Worm (Caenorhabditis elegans): ENCODE data around the gene Y17G9B.11.

The Y17G9B.11 gene

ce11 chrIV:4745422-4745821 is 11.0 kb upstream of the Y17G9B.11 start, which contains the start of gene timm-17B.1 (continued):
- TF ChIP-seq C34B4.2 (tag; optimal IDR thresholded peaks at IDR 0.05) (no peak), nhr-85 (tag) (peak; percentile 79), isw-1 (GFP tag; IDR thresholded peaks at IDR 0.05) (peak; percentile 75), fkh-10 (GFP tag; optimal IDR thresholded peaks at IDR 0.05) (no peak), snu-23 (GFP tag; optimal IDR thresholded peaks at IDR 0.05) (peak; percentile 83), lin-14 (GFP tag; optimal IDR thresholded peaks at IDR 0.05) (no peak), mdl-1 (tag; optimal IDR thresholded peaks at IDR 0.05) (peak in 1 of 2 experiments; percentile 56), snpc-4 (tag; optimal IDR thresholded peaks at IDR 0.05) (peak; percentile 67), sox-4 (tag; optimal IDR thresholded peaks at IDR 0.05) (peak; percentile 44), lin-15B (tag; optimal IDR thresholded peaks at IDR 0.05) (peak; percentile 50), nhr-237 (tag; optimal IDR thresholded peaks at IDR 0.05) (no peak), unc-62 (GFP tag; optimal IDR thresholded peaks at IDR 0.05) (no peak), hlh-4 (tag; optimal IDR thresholded peaks at IDR 0.05) (no peak), elt-3 (tag; optimal IDR thresholded peaks at IDR 0.05) (peak in 2 of 6 experiments; percentile 25 to 45), pax-3 (tag; optimal IDR thresholded peaks at IDR 0.05) (no peak), C16A3.4 (tag; optimal IDR thresholded peaks at IDR 0.05) (peak; percentile 79), C04F5.9 (tag; optimal IDR thresholded peaks at IDR 0.05) (peak; percentile 5), fkh-8 (tag; optimal IDR thresholded peaks at IDR 0.05) (peak; percentile 11), nhr-90 (tag; optimal IDR thresholded peaks at IDR 0.05; ENCODE audit: poor library complexity) (peak; percentile 76), efl-1 (optimal IDR thresholded peaks at IDR 0.05) (peak; percentile 71 to 79), efl-1 (GFP tag; optimal IDR thresholded peaks at IDR 0.05 in 1 of 2) (peak; percentile 76 to 97), ceh-90 (tag; optimal IDR thresholded peaks at IDR 0.05) (peak; percentile 34), blmp-1 (tag; optimal IDR thresholded peaks at IDR 0.05) (no peak), Y116A8C.19 (tag; optimal IDR thresholded peaks at IDR 0.05; ENCODE audit: borderline replicate concordance) (no peak), irx-1 (tag; optimal IDR thresholded peaks at IDR 0.05) (peak; percentile 69), lin-13 (GFP tag; optimal IDR thresholded peaks at IDR 0.05) (no peak), mef-2 (tag; optimal IDR thresholded peaks at IDR 0.05) (no peak), nhr-19 (GFP tag; conservative IDR thresholded peaks at IDR 0.05) (peak; percentile 82), alr-1 (tag; optimal IDR thresholded peaks at IDR 0.05; ENCODE audit: borderline replicate concordance) (no peak), hlh-17 (GFP tag; optimal IDR thresholded peaks at IDR 0.05; ENCODE audit: borderline replicate concordance) (no peak), ceh-8 (GFP tag; optimal IDR thresholded peaks at IDR 0.05) (no peak), unc-130 (tag; optimal IDR thresholded peaks at IDR 0.05) (no peak), lir-3 (tag; optimal IDR thresholded peaks at IDR 0.05; ENCODE audit: poor library complexity) (peak; percentile 45), aha-1 (tag; optimal IDR thresholded peaks at IDR 0.05) (no peak), sup-37 (GFP tag; optimal IDR thresholded peaks at IDR 0.05) (no peak), pag-3 (tag; optimal IDR thresholded peaks at IDR 0.05; ENCODE audit: borderline replicate concordance, insufficient read depth) (no peak), egl-27 (tag; optimal IDR thresholded peaks at IDR 0.05) (no peak), ets-5 (GFP tag; IDR thresholded peaks at IDR 0.05) (no peak), ztf-4 (tag; optimal IDR thresholded peaks at IDR 0.05) (peak; percentile 35), ama-1 (optimal IDR thresholded peaks at IDR 0.05) (no peak), dsc-1 (tag; optimal IDR thresholded peaks at IDR 0.05) (peak; percentile 72), ceh-88 (GFP tag; IDR thresholded peaks at IDR 0.05) (no peak), F16B12.6 (tag; optimal IDR thresholded peaks at IDR 0.05) (peak; percentile 55), ces-1 (GFP tag; optimal IDR thresholded peaks at IDR 0.05) (no peak)

- TF ChIP-seq lsy-2 (tag; optimal IDR thresholded peaks at IDR 0.05) (peak; percentile 43 to 51), rnt-1 (tag; optimal IDR thresholded peaks at IDR 0.05) (peak; percentile 63), nhr-85 (tag) (peak; percentile 55), lin-13 (GFP tag; optimal IDR thresholded peaks at IDR 0.05) (no peak), ceh-88 (GFP tag; IDR thresholded peaks at IDR 0.05) (no peak), unc-130 (tag; optimal IDR thresholded peaks at IDR 0.05) (peak; percentile 22), nhr-20 (tag; optimal IDR thresholded peaks at IDR 0.05) (peak; percentile 20), nhr-71 (tag; optimal IDR thresholded peaks at IDR 0.05) (peak; percentile 50), swsn-7 (tag; optimal IDR thresholded peaks at IDR 0.05) (peak; percentile 2), efl-1 (optimal IDR thresholded peaks at IDR 0.05) (no peak), efl-1 (GFP tag; optimal IDR thresholded peaks at IDR 0.05 in 1 of 2) (peak in 1 of 2 experiments; percentile 35)
Observed at ce11 chrIV:4747553-4747952, 8.9 kb upstream of the Y17G9B.11 start, which contains the start of gene tctn-1. Gene tctn-1 (minus strand): TSS chrIV:4747832.

Data from whole organism, L1 larva.